Worm (Caenorhabditis elegans) whole organism, mixed stage, embryonic: ENCODE measurements around the gene fbxc-18.
A peak's percentile ranks its signal among the peaks of the same experiment; 100 is the strongest.

Experiments used
- M03D4.4 ChIP-seq: sonication (generic microtip); optimal IDR thresholded peaks from 2 replicates; lab custom pipeline; 2017; ENCODE audit warnings: mild to moderate bottlenecking, missing genetic modification characterization, missing compliant biosample characterization
- bed-3 ChIP-seq: fragments of 200-800 bp; sonication (Bioruptor generic); optimal IDR thresholded peaks from 3 replicates; lab custom pipeline; 2018; ENCODE audit warnings: mild to moderate bottlenecking, missing genetic modification characterization, moderate library complexity, missing compliant biosample characterization
- blmp-1 ChIP-seq: fragments of 150-350 bp; optimal IDR thresholded peaks from 2 replicates; lab custom pipeline; 2014; ENCODE audit warnings: missing biosample characterization, missing genetic modification characterization
- ceh-39 ChIP-seq: fragments of 150-350 bp; optimal IDR thresholded peaks from 2 replicates; lab custom pipeline; 2014; ENCODE audit warnings: missing biosample characterization, missing genetic modification characterization
- ceh-83 ChIP-seq: fragments of 200-800 bp; sonication (Bioruptor generic); optimal IDR thresholded peaks from 2 replicates; lab custom pipeline; 2018; ENCODE audit warnings: mild to moderate bottlenecking, missing genetic modification characterization, missing compliant biosample characterization
- ces-1 ChIP-seq: fragments of 150-350 bp; optimal IDR thresholded peaks from 2 replicates; lab custom pipeline; 2014; ENCODE audit warnings: missing biosample characterization, missing genetic modification reagents, missing genetic modification characterization
- cnd-1 ChIP-seq: fragments of 200-800 bp; sonication (Bioruptor generic); optimal IDR thresholded peaks from 2 replicates; lab custom pipeline; 2018; ENCODE audit warnings: mild to moderate bottlenecking, missing genetic modification characterization, missing compliant biosample characterization
- drap-1 ChIP-seq: fragments of 200-800 bp; sonication (Bioruptor generic); optimal IDR thresholded peaks from 3 replicates; lab custom pipeline; 2018; ENCODE audit warnings: mild to moderate bottlenecking, missing genetic modification characterization, missing compliant biosample characterization
- elt-1 ChIP-seq: sonication (generic microtip); optimal IDR thresholded peaks from 2 replicates; lab custom pipeline; 2017; ENCODE audit warnings: missing genetic modification characterization, mild to moderate bottlenecking, missing compliant biosample characterization, antibody characterized with exemption, moderate library complexity, borderline replicate concordance; ENCODE audit not compliant: insufficient read depth
- elt-3 ChIP-seq: fragments of 150-350 bp; optimal IDR thresholded peaks from 2 replicates; lab custom pipeline; 2014; ENCODE audit warnings: missing biosample characterization, missing genetic modification characterization
- ham-2 ChIP-seq: fragments of 200-800 bp; sonication (Bioruptor generic); optimal IDR thresholded peaks from 2 replicates; lab custom pipeline; 2018; ENCODE audit warnings: mild to moderate bottlenecking, missing genetic modification characterization, missing compliant biosample characterization
- hlh-1 ChIP-seq: fragments of 150-350 bp; optimal IDR thresholded peaks from 2 replicates; lab custom pipeline; 2014; ENCODE audit warnings: missing biosample characterization, missing genetic modification reagents, missing genetic modification characterization
- lin-13 ChIP-seq: fragments of 150-350 bp; optimal IDR thresholded peaks from 2 replicates; lab custom pipeline; 2014; ENCODE audit warnings: missing biosample characterization, missing genetic modification characterization
- lin-32 ChIP-seq: fragments of 200-800 bp; sonication (Bioruptor generic); optimal IDR thresholded peaks from 2 replicates; lab custom pipeline; 2018; ENCODE audit warnings: mild to moderate bottlenecking, missing genetic modification characterization, missing compliant biosample characterization
- lsy-2 ChIP-seq: fragments of 150-350 bp; optimal IDR thresholded peaks from 2 replicates; lab custom pipeline; 2014; ENCODE audit warnings: missing biosample characterization, missing genetic modification characterization
- mab-5 ChIP-seq: fragments of 150-350 bp; optimal IDR thresholded peaks from 2 replicates; lab custom pipeline; 2014; ENCODE audit warnings: missing biosample characterization, missing genetic modification characterization
- mep-1 ChIP-seq: fragments of 150-350 bp; optimal IDR thresholded peaks from 2 replicates; lab custom pipeline; 2017; ENCODE audit warnings: missing biosample characterization, missing genetic modification reagents, missing genetic modification characterization, inconsistent platforms
- nhr-12 ChIP-seq: fragments of 150-350 bp; optimal IDR thresholded peaks from 2 replicates; lab custom pipeline; 2014; ENCODE audit warnings: missing biosample characterization, missing genetic modification characterization
- nhr-2 ChIP-seq: fragments of 150-350 bp; optimal IDR thresholded peaks from 2 replicates; lab custom pipeline; 2014; ENCODE audit warnings: missing biosample characterization, missing genetic modification characterization
- nhr-28 ChIP-seq: fragments of 150-350 bp; optimal IDR thresholded peaks from 2 replicates; lab custom pipeline; 2014; ENCODE audit warnings: missing biosample characterization, missing genetic modification characterization
- nhr-76 ChIP-seq: sonication (generic microtip); optimal IDR thresholded peaks from 2 replicates; lab custom pipeline; 2017; ENCODE audit warnings: missing biosample characterization, missing genetic modification characterization
- pha-4 ChIP-seq: fragments of 150-350 bp; optimal IDR thresholded peaks from 2 replicates; lab custom pipeline; 2018; ENCODE audit warnings: missing biosample characterization, missing genetic modification reagents, missing genetic modification characterization
- sem-2 ChIP-seq: fragments of 200-800 bp; sonication (Bioruptor generic); optimal IDR thresholded peaks from 2 replicates; lab custom pipeline; 2018; ENCODE audit warnings: mild to moderate bottlenecking, missing genetic modification characterization, missing compliant biosample characterization
- snpc-4 ChIP-seq: fragments of 150-350 bp; optimal IDR thresholded peaks from 2 replicates; lab custom pipeline; 2014; ENCODE audit warnings: missing biosample characterization, missing genetic modification characterization
- sptf-1 ChIP-seq: sonication (generic microtip); optimal IDR thresholded peaks from 2 replicates; lab custom pipeline; 2017; ENCODE audit warnings: mild to moderate bottlenecking, missing genetic modification characterization, moderate library complexity, missing compliant biosample characterization
- tbx-8 ChIP-seq: fragments of 200-800 bp; sonication (Bioruptor generic); optimal IDR thresholded peaks from 2 replicates; lab custom pipeline; 2018; ENCODE audit warnings: mild to moderate bottlenecking, missing genetic modification characterization, moderate library complexity, missing compliant biosample characterization
- unc-39 ChIP-seq: fragments of 150-350 bp; optimal IDR thresholded peaks from 2 replicates; lab custom pipeline; 2014; ENCODE audit warnings: missing biosample characterization, missing genetic modification characterization
- unc-62 ChIP-seq: fragments of 150-350 bp; optimal IDR thresholded peaks from 2 replicates; lab custom pipeline; 2014; ENCODE audit warnings: missing biosample characterization, missing genetic modification reagents, missing genetic modification characterization
- zip-8 ChIP-seq: fragments of 150-350 bp; optimal IDR thresholded peaks from 2 replicates; lab custom pipeline; 2014; ENCODE audit warnings: missing biosample characterization, missing genetic modification characterization
- ztf-11 ChIP-seq: fragments of 150-350 bp; optimal IDR thresholded peaks from 2 replicates; lab custom pipeline; 2014; ENCODE audit warnings: missing biosample characterization, missing genetic modification characterization

fbxc-18 gene

ce11 chrII:948091-948490 lies 18.8 kb downstream of the fbxc-18 start, which contains the start of gene fbxc-32:
TSS of gene fbxc-32 (minus strand) at chrII:948191.
- TF ChIP-seq mab-5 (tag; lab: Kevin White, UChicago) (no peak), pha-4 (tag; lab: Kevin White, UChicago) (no peak), lin-32 (GFP tag; lab: Kevin White, UChicago) (no peak), nhr-76 (tag; lab: Kevin White, UChicago) (no peak), nhr-28 (tag; lab: Kevin White, UChicago) (no peak), elt-3 (no peak), M03D4.4 (tag; lab: Kevin White, UChicago) (no peak), blmp-1 (tag; lab: Kevin White, UChicago) (no peak), ces-1 (GFP tag; lab: Kevin White, UChicago) (no peak), lin-13 (tag; lab: Kevin White, UChicago) (no peak), nhr-12 (no peak), ham-2 (GFP tag; lab: Kevin White, UChicago) (no peak), unc-62 (GFP tag; lab: Kevin White, UChicago) (no peak), cnd-1 (tag; lab: Kevin White, UChicago) (no peak), sem-2 (GFP tag; lab: Kevin White, UChicago) (no peak), bed-3 (GFP tag; lab: Kevin White, UChicago) (no peak), drap-1 (GFP tag; lab: Kevin White, UChicago) (no peak)

- TF ChIP-seq ces-1 (GFP tag; lab: Kevin White, UChicago): no peak
- no peak for TF ChIP-seq nhr-12
- no peak for TF ChIP-seq elt-1 (tag; lab: Kevin White, UChicago)
- no peak for TF ChIP-seq unc-39 (tag; lab: Kevin White, UChicago)
- TF ChIP-seq tbx-8 (GFP tag; lab: Kevin White, UChicago): no peak
- no peak for TF ChIP-seq drap-1 (GFP tag; lab: Kevin White, UChicago)
- no peak for TF ChIP-seq mep-1 (tag; lab: Kevin White, UChicago)
- TF ChIP-seq unc-62 (GFP tag; lab: Kevin White, UChicago): no peak
- TF ChIP-seq ham-2 (GFP tag; lab: Kevin White, UChicago): no peak
- no peak for TF ChIP-seq lin-13 (tag; lab: Kevin White, UChicago)
- no peak for TF ChIP-seq nhr-2 (tag; lab: Kevin White, UChicago)
- TF ChIP-seq nhr-28 (tag; lab: Kevin White, UChicago): no peak
- TF ChIP-seq sptf-1: no peak
These were observed 23.1 kb downstream of the fbxc-18 start, which contains the start of gene clec-43 for ce11 chrII:943773-944172. TSS of gene clec-43 (plus strand) at chrII:944066.

- TF ChIP-seq pha-4 (tag; lab: Kevin White, UChicago) (no peak), snpc-4 (tag; lab: Kevin White, UChicago) (no peak), nhr-12 (peak; percentile 41), bed-3 (GFP tag; lab: Kevin White, UChicago) (no peak), lin-13 (tag; lab: Kevin White, UChicago) (no peak), hlh-1 (tag; lab: Kevin White, UChicago) (no peak), drap-1 (GFP tag; lab: Kevin White, UChicago) (no peak), elt-3 (no peak), nhr-76 (tag; lab: Kevin White, UChicago) (no peak), cnd-1 (tag; lab: Kevin White, UChicago) (peak; percentile 14), ceh-39 (tag; lab: Kevin White, UChicago) (peak; percentile 12), ham-2 (GFP tag; lab: Kevin White, UChicago) (no peak), ceh-83 (GFP tag; lab: Kevin White, UChicago) (no peak), tbx-8 (GFP tag; lab: Kevin White, UChicago) (no peak), lin-32 (GFP tag; lab: Kevin White, UChicago) (no peak), sptf-1 (peak; percentile 45), elt-1 (tag; lab: Kevin White, UChicago) (no peak), mep-1 (tag; lab: Kevin White, UChicago) (no peak), nhr-2 (tag; lab: Kevin White, UChicago) (peak; percentile 60)
These were observed 26.1 kb downstream of the fbxc-18 start, which contains the start of gene fbxc-36 for ce11 chrII:940779-941178. TSS of gene fbxc-36 (plus strand) at chrII:940983.

- no peak for TF ChIP-seq ceh-39 (tag; lab: Kevin White, UChicago)
- no peak for TF ChIP-seq nhr-28 (tag; lab: Kevin White, UChicago)
- no peak for TF ChIP-seq zip-8 (tag; lab: Kevin White, UChicago)
- no peak for TF ChIP-seq elt-1 (tag; lab: Kevin White, UChicago)
- TF ChIP-seq lsy-2: no peak
- no peak for TF ChIP-seq elt-3
- TF ChIP-seq cnd-1 (tag; lab: Kevin White, UChicago): no peak
- TF ChIP-seq ceh-83 (GFP tag; lab: Kevin White, UChicago): no peak
- no peak for TF ChIP-seq ham-2 (GFP tag; lab: Kevin White, UChicago)
- TF ChIP-seq ztf-11 (tag; lab: Kevin White, UChicago): no peak
- TF ChIP-seq M03D4.4 (tag; lab: Kevin White, UChicago): no peak
- no peak for TF ChIP-seq nhr-76 (tag; lab: Kevin White, UChicago)
- no peak for TF ChIP-seq tbx-8 (GFP tag; lab: Kevin White, UChicago)
- no peak for TF ChIP-seq drap-1 (GFP tag; lab: Kevin White, UChicago)
These were observed 28.3 kb downstream of the fbxc-18 start, which contains the start of gene R07C3.3 for ce11 chrII:938549-938948. TSS of gene R07C3.3 (plus strand) at chrII:938849.
